Worm (Caenorhabditis elegans) whole organism, midembryonic: ENCODE measurements around the gene K02F3.12.

Experiments
- T22C8.4 ChIP-seq: fragments of 200-800 bp; sonication (Bioruptor generic); IDR thresholded peaks from 2 replicates; pipeline ENCODE4 v1.3.6; 2022; ENCODE audit warnings: missing genetic modification characterization, missing compliant biosample characterization
- cog-1 ChIP-seq: sonication (generic microtip); optimal IDR thresholded peaks from 2 replicates; lab custom pipeline; 2016; ENCODE audit warnings: missing genetic modification characterization, missing compliant biosample characterization
- flt-1 ChIP-seq: fragments of 200-800 bp; sonication (Bioruptor generic); IDR thresholded peaks from 2 replicates; pipeline ENCODE4 v1.3.6; 2022; ENCODE audit warnings: missing genetic modification characterization, missing compliant biosample characterization
- klf-2 ChIP-seq: fragments of 200-800 bp; sonication (Bioruptor generic); conservative IDR thresholded peaks from 2 replicates; pipeline ENCODE4 v1.3.6; 2022; ENCODE audit warnings: missing genetic modification reagents, missing genetic modification characterization, missing compliant biosample characterization
- med-1 ChIP-seq: sonication (generic microtip); optimal IDR thresholded peaks from 2 replicates; lab custom pipeline; 2017; ENCODE audit warnings: missing genetic modification characterization, mild to moderate bottlenecking, missing compliant biosample characterization, antibody characterized with exemption, missing genetic modification reagents; ENCODE audit not compliant: insufficient read depth
- ref-1 ChIP-seq: fragments of 200-800 bp; sonication (Bioruptor generic); conservative IDR thresholded peaks from 2 replicates; pipeline ENCODE4 v1.3.6; 2022; ENCODE audit warnings: missing genetic modification reagents, missing genetic modification characterization, missing compliant biosample characterization
- tab-1 ChIP-seq: fragments of 200-800 bp; sonication (Bioruptor generic); IDR thresholded peaks from 2 replicates; pipeline ENCODE4 v1.3.6; 2022; ENCODE audit warnings: missing genetic modification characterization, missing compliant biosample characterization
- ztf-23 ChIP-seq: fragments of 200-800 bp; sonication (Bioruptor generic); IDR thresholded peaks from 2 replicates; pipeline ENCODE4 v1.3.6; 2022; ENCODE audit warnings: missing genetic modification reagents, missing genetic modification characterization, missing compliant biosample characterization
- ztf-29 ChIP-seq: fragments of 200-800 bp; sonication (Bioruptor generic); IDR thresholded peaks from 2 replicates; pipeline ENCODE4 v1.3.6; 2022; ENCODE audit warnings: missing genetic modification reagents, missing genetic modification characterization, missing compliant biosample characterization

DNA sequence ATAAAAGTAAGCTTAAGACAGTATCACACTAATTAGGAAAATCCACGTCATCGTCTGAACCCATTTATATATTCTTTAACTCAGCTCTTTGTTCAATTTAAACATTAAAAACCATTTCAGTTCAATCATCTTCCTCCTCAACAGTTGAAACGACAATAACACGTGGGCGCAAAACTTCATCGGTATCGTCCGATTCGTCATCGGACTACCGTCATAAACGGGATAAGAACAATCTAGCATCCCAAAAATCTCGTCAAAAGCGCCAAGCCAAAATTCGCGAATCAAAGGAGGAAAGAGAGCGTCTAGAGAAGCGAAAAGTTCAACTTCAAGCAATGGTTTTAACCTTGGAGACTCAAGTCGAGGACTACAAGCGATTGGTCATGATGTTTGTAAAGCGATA, 21.2 kb upstream of the K02F3.12 start:
- TF ChIP-seq ref-1 (GFP tag; lab: Robert Waterston, UW): no peak
- no peak for TF ChIP-seq ztf-23 (GFP tag; lab: Robert Waterston, UW)
- no peak for TF ChIP-seq med-1 (GFP tag; lab: Kevin White, UChicago)
- no peak for TF ChIP-seq flt-1 (GFP tag; lab: Robert Waterston, UW)
- TF ChIP-seq cog-1 (tag; lab: Kevin White, UChicago): no peak
- TF ChIP-seq klf-2 (GFP tag; lab: Robert Waterston, UW): no peak
- no peak for TF ChIP-seq tab-1
- no peak for TF ChIP-seq ztf-29 (GFP tag; lab: Robert Waterston, UW)
- no peak for TF ChIP-seq T22C8.4 (GFP tag; lab: Robert Waterston, UW)
